Worm (Caenorhabditis elegans) whole organism, late embryonic: ENCODE data around the gene cdk-1.

Experiments
- C08G9.2 ChIP-seq: sonication (generic microtip); optimal IDR thresholded peaks from 2 replicates; lab custom pipeline; 2016; ENCODE audit warnings: mild to moderate bottlenecking, missing genetic modification characterization, moderate library complexity, missing compliant biosample characterization
- C38D4.7 ChIP-seq: fragments of 200-800 bp; sonication (Bioruptor generic); optimal IDR thresholded peaks from 2 replicates; lab custom pipeline; 2018; ENCODE audit warnings: mild to moderate bottlenecking, missing genetic modification characterization, moderate library complexity, missing compliant biosample characterization
- F13H6.1 ChIP-seq: sonication (generic microtip); optimal IDR thresholded peaks from 2 replicates; lab custom pipeline; 2016; ENCODE audit warnings: missing genetic modification characterization, missing compliant biosample characterization
- K09A11.1 ChIP-seq: sonication (generic microtip); optimal IDR thresholded peaks from 2 replicates; lab custom pipeline; 2017; ENCODE audit warnings: antibody characterized with exemption, mild to moderate bottlenecking, missing genetic modification characterization, missing compliant biosample characterization; ENCODE audit not compliant: insufficient read depth
- T23F11.4 ChIP-seq: fragments of 200-800 bp; sonication (Bioruptor generic); optimal IDR thresholded peaks from 2 replicates; lab custom pipeline; 2018; ENCODE audit warnings: mild to moderate bottlenecking, missing genetic modification characterization, missing compliant biosample characterization
- ahr-1 ChIP-seq: sonication (generic microtip); optimal IDR thresholded peaks from 2 replicates; lab custom pipeline; 2016; ENCODE audit warnings: missing genetic modification characterization, missing compliant biosample characterization
- ceh-14 ChIP-seq: sonication (generic microtip); optimal IDR thresholded peaks from 2 replicates; lab custom pipeline; 2016; ENCODE audit warnings: missing genotype, missing genetic modification characterization, missing compliant biosample characterization
- ceh-22 ChIP-seq: sonication (generic microtip); optimal IDR thresholded peaks from 2 replicates; lab custom pipeline; 2017; ENCODE audit warnings: missing biosample characterization, missing genetic modification characterization
- ceh-24 ChIP-seq: sonication (generic microtip); optimal IDR thresholded peaks from 2 replicates; lab custom pipeline; 2016; ENCODE audit warnings: mild to moderate bottlenecking, missing genetic modification characterization, missing compliant biosample characterization
- ceh-30 ChIP-seq: fragments of 150-350 bp; optimal IDR thresholded peaks from 2 replicates; lab custom pipeline; 2014; ENCODE audit warnings: missing biosample characterization, missing genetic modification characterization
- ceh-31 ChIP-seq: sonication (generic microtip); optimal IDR thresholded peaks from 2 replicates; lab custom pipeline; 2016; ENCODE audit warnings: missing genetic modification characterization, missing compliant biosample characterization
- dve-1 ChIP-seq: sonication (generic microtip); optimal IDR thresholded peaks from 2 replicates; lab custom pipeline; 2017; ENCODE audit warnings: antibody characterized with exemption, mild to moderate bottlenecking, missing genetic modification characterization, missing compliant biosample characterization
- ets-4 ChIP-seq: sonication (generic microtip); optimal IDR thresholded peaks from 2 replicates; lab custom pipeline; 2016; ENCODE audit warnings: missing genetic modification characterization, missing compliant biosample characterization
- eyg-1 ChIP-seq: sonication (generic microtip); optimal IDR thresholded peaks from 2 replicates; lab custom pipeline; 2016; ENCODE audit warnings: missing genotype, missing genetic modification characterization, missing compliant biosample characterization
- fax-1 ChIP-seq: sonication (generic microtip); optimal IDR thresholded peaks from 2 replicates; lab custom pipeline; 2016; ENCODE audit warnings: missing genotype, missing genetic modification characterization, missing compliant biosample characterization
- fkh-10 ChIP-seq: fragments of 150-350 bp; optimal IDR thresholded peaks from 2 replicates; lab custom pipeline; 2014; ENCODE audit warnings: missing biosample characterization, missing genetic modification reagents, missing genetic modification characterization
- fkh-6 ChIP-seq: sonication (generic microtip); optimal IDR thresholded peaks from 2 replicates; lab custom pipeline; 2016; ENCODE audit warnings: missing genetic modification characterization, missing compliant biosample characterization
- gmeb-2 ChIP-seq: sonication (generic microtip); optimal IDR thresholded peaks from 2 replicates; lab custom pipeline; 2016; ENCODE audit warnings: missing genetic modification characterization, inconsistent platforms, missing compliant biosample characterization
- hlh-8 ChIP-seq: sonication (generic microtip); optimal IDR thresholded peaks from 2 replicates; lab custom pipeline; 2016; ENCODE audit warnings: missing genotype, missing genetic modification characterization, missing compliant biosample characterization
- lin-11 ChIP-seq: fragments of 200-800 bp; sonication (Bioruptor generic); optimal IDR thresholded peaks from 2 replicates; lab custom pipeline; 2018; ENCODE audit warnings: mild to moderate bottlenecking, missing genetic modification characterization, missing compliant biosample characterization
- mec-3 ChIP-seq: sonication (generic microtip); optimal IDR thresholded peaks from 2 replicates; lab custom pipeline; 2016; ENCODE audit warnings: borderline replicate concordance, missing genetic modification characterization, missing compliant biosample characterization
- nfya-1 ChIP-seq: sonication (generic microtip); optimal IDR thresholded peaks from 2 replicates; lab custom pipeline; 2017; ENCODE audit warnings: missing genetic modification characterization, mild to moderate bottlenecking, missing compliant biosample characterization, antibody characterized with exemption, moderate library complexity
- nhr-11 ChIP-seq: fragments of 150-350 bp; optimal IDR thresholded peaks from 2 replicates; lab custom pipeline; 2014; ENCODE audit warnings: missing biosample characterization, missing genetic modification characterization
- nhr-232 ChIP-seq: sonication (generic microtip); optimal IDR thresholded peaks from 2 replicates; lab custom pipeline; 2016; ENCODE audit warnings: missing genetic modification characterization, missing compliant biosample characterization
- npax-4 ChIP-seq: sonication (generic microtip); optimal IDR thresholded peaks from 2 replicates; lab custom pipeline; 2016; ENCODE audit warnings: missing genetic modification characterization, missing compliant biosample characterization
- odd-2 ChIP-seq: sonication (generic microtip); optimal IDR thresholded peaks from 2 replicates; lab custom pipeline; 2017; ENCODE audit warnings: antibody characterized with exemption, mild to moderate bottlenecking, missing genetic modification characterization, missing compliant biosample characterization
- pha-4 ChIP-seq: fragments of 150-350 bp; optimal IDR thresholded peaks from 2 replicates; lab custom pipeline; 2018; ENCODE audit warnings: missing biosample characterization, missing genetic modification reagents, missing genetic modification characterization
- rnt-1 ChIP-seq: sonication (generic microtip); optimal IDR thresholded peaks from 2 replicates; lab custom pipeline; 2016; ENCODE audit warnings: missing genetic modification characterization, missing compliant biosample characterization
- sdc-2 ChIP-seq: sonication (generic microtip); optimal IDR thresholded peaks from 2 replicates; lab custom pipeline; 2016; ENCODE audit warnings: missing genotype, missing genetic modification characterization, missing compliant biosample characterization
- syd-9 ChIP-seq: sonication (generic microtip); optimal IDR thresholded peaks from 2 replicates; lab custom pipeline; 2016; ENCODE audit warnings: mild to moderate bottlenecking, missing genetic modification characterization, moderate library complexity, missing compliant biosample characterization
- unc-3 ChIP-seq, 2 experiments: fragments of 200-800 bp in 1 of 2; sonication (Bioruptor generic) in 1 of 2; sonication (generic microtip) in 1 of 2; conservative IDR thresholded peaks in 1 of 2; optimal IDR thresholded peaks in 1 of 2; 2 replicates each; pipeline versions ENCODE4 v1.3.6 to Lab custom; 2016 to 2022; ENCODE audit warnings: missing compliant biosample characterization in 2 of 2, missing genetic modification characterization in 2 of 2, missing genetic modification reagents in 1 of 2
- unc-55 ChIP-seq: sonication (generic microtip); optimal IDR thresholded peaks from 2 replicates; lab custom pipeline; 2017; ENCODE audit warnings: missing biosample characterization, missing genetic modification reagents, missing genetic modification characterization
- unc-86 ChIP-seq: sonication (generic microtip); optimal IDR thresholded peaks from 2 replicates; lab custom pipeline; 2016; ENCODE audit warnings: missing genetic modification characterization, missing compliant biosample characterization
- zip-5 ChIP-seq: sonication (generic microtip); optimal IDR thresholded peaks from 2 replicates; lab custom pipeline; 2016; ENCODE audit warnings: missing genetic modification characterization, missing compliant biosample characterization

The cdk-1 gene

ce11 chrIII:9704606-9704938 is 42.7 kb upstream of the cdk-1 start:
- no peak for TF ChIP-seq pha-4 (tag; lab: Kevin White, UChicago)
- TF ChIP-seq nfya-1 (tag; lab: Kevin White, UChicago), result peak; percentile 2

DNA sequence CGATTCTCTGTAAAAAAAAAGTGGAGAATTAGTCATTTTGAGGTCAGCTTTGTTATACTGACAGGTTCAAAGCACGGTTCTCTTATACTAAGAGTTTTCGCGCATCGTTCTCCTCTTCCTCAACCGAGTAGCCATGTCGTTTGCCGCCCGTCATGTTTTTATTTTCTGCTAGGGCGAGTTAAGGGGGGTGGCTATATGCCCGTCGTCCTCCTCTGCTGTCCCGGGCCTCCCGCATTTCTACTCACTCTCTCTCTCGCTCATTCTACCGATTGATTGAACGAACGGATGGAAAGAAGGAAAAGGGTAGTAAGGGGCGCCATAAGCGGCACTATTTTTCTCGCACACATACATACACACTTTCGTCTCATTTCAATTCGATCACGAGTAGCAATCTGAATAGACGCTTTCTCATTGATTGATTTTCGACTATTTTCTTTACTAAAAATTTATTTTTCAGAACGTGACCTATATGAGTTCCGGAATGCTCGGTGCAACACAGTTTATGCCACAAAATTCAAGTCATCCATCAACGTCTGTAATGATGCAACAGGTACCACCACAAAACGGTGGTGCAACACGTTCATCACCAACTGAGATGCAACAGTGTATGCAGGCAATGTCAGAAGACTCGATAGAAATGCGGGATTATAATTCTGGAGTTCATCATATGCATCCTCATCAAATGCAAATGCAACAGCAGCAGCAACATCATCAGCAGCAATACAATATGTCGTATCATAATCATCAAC is 41.9 kb upstream of the cdk-1 start:
- TF ChIP-seq fkh-6 (tag; lab: Kevin White, UChicago) (peak; percentile 4), syd-9 (no peak), gmeb-2 (tag; lab: Kevin White, UChicago) (no peak), nhr-232 (tag; lab: Kevin White, UChicago) (peak; percentile 37), C08G9.2 (peak; percentile 13), npax-4 (tag; lab: Kevin White, UChicago) (no peak), sdc-2 (tag; lab: Kevin White, UChicago) (peak; percentile 8), nfya-1 (tag; lab: Kevin White, UChicago) (peak; percentile 15)

ce11 chrIII:9711163-9711562 is 36.1 kb upstream of the cdk-1 start:
- TF ChIP-seq ceh-22 (tag; lab: Kevin White, UChicago) (no peak), nhr-11 (tag; lab: Kevin White, UChicago) (no peak)

DNA sequence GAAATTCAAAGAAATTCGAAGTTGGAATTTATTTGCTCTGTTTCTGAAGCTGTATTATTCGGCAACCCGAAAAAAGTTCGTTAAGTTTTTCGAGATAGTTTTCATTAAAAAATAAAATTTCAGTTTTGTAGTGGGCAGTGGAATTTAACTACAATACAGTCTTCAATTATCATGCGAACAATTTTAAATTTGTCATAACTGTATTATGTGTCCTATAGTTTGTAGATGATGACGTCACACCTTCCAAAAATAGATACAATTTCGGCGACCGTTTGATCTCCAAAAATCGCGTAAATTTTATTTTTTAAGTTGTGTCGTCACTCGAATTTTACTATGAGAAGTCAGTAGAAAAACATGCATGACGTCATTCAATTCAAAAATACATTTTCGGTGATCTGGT is 34.1 kb upstream of the cdk-1 start:
- no peak for TF ChIP-seq ceh-31 (tag; lab: Kevin White, UChicago)
- no peak for TF ChIP-seq ceh-14 (tag; lab: Kevin White, UChicago)
- no peak for TF ChIP-seq hlh-8 (tag; lab: Kevin White, UChicago)
- no peak for TF ChIP-seq odd-2
- no peak for TF ChIP-seq lin-11 (tag; lab: Kevin White, UChicago)
- no peak for TF ChIP-seq T23F11.4
- TF ChIP-seq ets-4 (tag; lab: Kevin White, UChicago), result no peak
- no peak for TF ChIP-seq dve-1 (tag; lab: Kevin White, UChicago)
- no peak for TF ChIP-seq fax-1 (tag; lab: Kevin White, UChicago)
- TF ChIP-seq K09A11.1 (tag; lab: Kevin White, UChicago), result no peak
- no peak for TF ChIP-seq mec-3 (tag; lab: Kevin White, UChicago)
- TF ChIP-seq eyg-1, result no peak

- no peak for TF ChIP-seq zip-5 (tag; lab: Kevin White, UChicago)
- TF ChIP-seq lin-11 (tag; lab: Kevin White, UChicago), result no peak
- no peak for TF ChIP-seq ceh-22 (tag; lab: Kevin White, UChicago)
- no peak for TF ChIP-seq F13H6.1 (tag; lab: Kevin White, UChicago)
- no peak for TF ChIP-seq unc-55 (GFP tag; lab: Kevin White, UChicago)
- no peak for TF ChIP-seq rnt-1 (tag; lab: Kevin White, UChicago)
- TF ChIP-seq unc-3 (GFP tag; conservative IDR thresholded peaks at IDR 0.05; lab: Robert Waterston, UW), result no peak
- no peak for TF ChIP-seq unc-3 (tag; optimal IDR thresholded peaks at IDR 0.05; lab: Kevin White, UChicago)
- no peak for TF ChIP-seq ceh-24 (tag; lab: Kevin White, UChicago)
- no peak for TF ChIP-seq odd-2
- no peak for TF ChIP-seq unc-86 (tag; lab: Kevin White, UChicago)
- TF ChIP-seq ceh-30 (tag; lab: Kevin White, UChicago), result no peak
- no peak for TF ChIP-seq fkh-10 (GFP tag; lab: Kevin White, UChicago)
- no peak for TF ChIP-seq fkh-6 (tag; lab: Kevin White, UChicago)
- TF ChIP-seq ceh-14 (tag; lab: Kevin White, UChicago), result no peak
- TF ChIP-seq ahr-1 (tag; lab: Kevin White, UChicago), result no peak
- TF ChIP-seq C38D4.7, result no peak
- no peak for TF ChIP-seq sdc-2 (tag; lab: Kevin White, UChicago)
- no peak for TF ChIP-seq mec-3 (tag; lab: Kevin White, UChicago)
- TF ChIP-seq, all 69 proteins: peak for 0
Observed at ce11 chrIII:9713862-9714261, 33.4 kb upstream of the cdk-1 start, which contains the start of gene ncx-6. Gene ncx-6, minus strand, starts transcription at chrIII:9713949.
